Fruit fly (Drosophila melanogaster) whole organism, embryonic: ENCODE results near the gene CG5500.

ENCODE experiments used
- BtbVII ChIP-seq: fragments of 200-800 bp; sonication (Bioruptor generic); optimal IDR thresholded peaks from 3 replicates; lab custom pipeline; 2017; ENCODE audit warnings: missing biosample characterization, mild to moderate bottlenecking, missing genetic modification characterization
- CG10654 ChIP-seq: fragments of 200-800 bp; sonication (Bioruptor generic); optimal IDR thresholded peaks from 2 replicates; lab custom pipeline; 2016; ENCODE audit warnings: missing biosample characterization, missing genetic modification characterization
- CG11398 ChIP-seq: fragments of 200-800 bp; sonication (Bioruptor generic); optimal IDR thresholded peaks from 2 replicates; lab custom pipeline; 2016; ENCODE audit warnings: missing biosample characterization, missing genetic modification characterization
- CG12155 ChIP-seq: fragments of 200-800 bp; sonication (Bioruptor generic); optimal IDR thresholded peaks from 3 replicates; lab custom pipeline; 2016; ENCODE audit warnings: missing biosample characterization, missing genetic modification characterization
- CG12219 ChIP-seq: fragments of 200-800 bp; sonication (Bioruptor generic); optimal IDR thresholded peaks from 3 replicates; lab custom pipeline; 2018; ENCODE audit warnings: missing biosample characterization, mild to moderate bottlenecking, missing genetic modification characterization
- CG12659 ChIP-seq: fragments of 200-800 bp; sonication (Bioruptor generic); optimal IDR thresholded peaks from 3 replicates; lab custom pipeline; 2017; ENCODE audit warnings: mild to moderate bottlenecking, missing biosample characterization, missing genetic modification reagents, missing genetic modification characterization
- CG13424 ChIP-seq: fragments of 200-800 bp; sonication (Bioruptor generic); optimal IDR thresholded peaks from 2 replicates; lab custom pipeline; 2019; ENCODE audit warnings: missing biosample characterization, mild to moderate bottlenecking, missing genetic modification characterization, moderate library complexity
- CG14860 ChIP-seq: fragments of 200-800 bp; sonication (Bioruptor generic); IDR thresholded peaks from 3 replicates; pipeline ENCODE4 v1.3.6; 2022; ENCODE audit warnings: missing biosample characterization, missing genetic modification characterization; ENCODE audit not compliant: partially characterized antibody
- CG1602 ChIP-seq: fragments of 200-800 bp; sonication (Bioruptor generic); optimal IDR thresholded peaks from 3 replicates; lab custom pipeline; 2016; ENCODE audit warnings: missing biosample characterization, missing genetic modification characterization
- CG17802 ChIP-seq: fragments of 200-800 bp; sonication (Bioruptor generic); optimal IDR thresholded peaks from 2 replicates; lab custom pipeline; 2018; ENCODE audit warnings: missing biosample characterization, mild to moderate bottlenecking, missing genetic modification characterization, moderate library complexity
- CG17829 ChIP-seq: fragments of 200-800 bp; optimal IDR thresholded peaks from 2 replicates; lab custom pipeline; 2019; ENCODE audit warnings: missing biosample characterization, mild to moderate bottlenecking, missing genetic modification characterization, moderate library complexity
- CG18764 ChIP-seq: fragments of 200-800 bp; sonication (Bioruptor generic); optimal IDR thresholded peaks from 3 replicates; lab custom pipeline; 2016; ENCODE audit warnings: missing biosample characterization, missing genetic modification characterization
- CG2116 ChIP-seq: fragments of 200-800 bp; sonication (Bioruptor generic); optimal IDR thresholded peaks from 3 replicates; lab custom pipeline; 2018; ENCODE audit warnings: missing biosample characterization, mild to moderate bottlenecking, missing genetic modification characterization
- CG32532 ChIP-seq: fragments of 200-800 bp; sonication (Bioruptor generic); IDR thresholded peaks from 2 replicates; pipeline ENCODE4 v1.3.6; 2022; ENCODE audit warnings: missing biosample characterization, missing genetic modification characterization
- CG3281 ChIP-seq: fragments of 200-800 bp; sonication (Bioruptor generic); optimal IDR thresholded peaks from 3 replicates; lab custom pipeline; 2017; ENCODE audit warnings: missing biosample characterization, mild to moderate bottlenecking, missing genetic modification characterization
- CG33213 ChIP-seq: fragments of 200-800 bp; sonication (Bioruptor generic); optimal IDR thresholded peaks from 3 replicates; lab custom pipeline; 2016; ENCODE audit warnings: missing biosample characterization, missing genetic modification characterization
- CG3838 ChIP-seq: fragments of 200-800 bp; sonication (Bioruptor generic); optimal IDR thresholded peaks from 3 replicates; lab custom pipeline; 2016; ENCODE audit warnings: missing biosample characterization, missing genetic modification characterization
- CG43689 ChIP-seq: fragments of 200-800 bp; sonication (Bioruptor generic); IDR thresholded peaks from 2 replicates; pipeline ENCODE4 v1.3.6; 2022; ENCODE audit warnings: missing biosample characterization, missing genetic modification characterization
- CG4854 ChIP-seq: fragments of 200-800 bp; sonication (Bioruptor generic); optimal IDR thresholded peaks from 2 replicates; lab custom pipeline; 2016; ENCODE audit warnings: missing biosample characterization, missing genetic modification characterization, inconsistent platforms
- CG6272 ChIP-seq: fragments of 200-800 bp; sonication (Bioruptor generic); IDR thresholded peaks from 2 replicates; pipeline ENCODE4 v1.3.6; 2022; ENCODE audit warnings: missing biosample characterization, missing genetic modification characterization
- CG6683 ChIP-seq: fragments of 200-800 bp; sonication (Bioruptor generic); optimal IDR thresholded peaks from 2 replicates; lab custom pipeline; 2017; ENCODE audit warnings: missing biosample characterization, mild to moderate bottlenecking, missing genetic modification characterization, missing genetic modification reagents
- CG9609 ChIP-seq: fragments of 200-800 bp; sonication (Bioruptor generic); optimal IDR thresholded peaks from 3 replicates; lab custom pipeline; 2016; ENCODE audit warnings: missing biosample characterization, missing genetic modification characterization
- CkIIα-i1 ChIP-seq: fragments of 200-800 bp; sonication (Bioruptor generic); IDR thresholded peaks from 2 replicates; pipeline ENCODE4 v1.3.6; 2022; ENCODE audit warnings: missing biosample characterization, missing genetic modification characterization
- CrebB ChIP-seq: fragments of 200-800 bp; sonication (Bioruptor generic); optimal IDR thresholded peaks from 3 replicates; lab custom pipeline; 2018; ENCODE audit warnings: missing biosample characterization, mild to moderate bottlenecking, missing genetic modification characterization
- Dad ChIP-seq: fragments of 200-800 bp; sonication (Bioruptor generic); optimal IDR thresholded peaks from 3 replicates; lab custom pipeline; 2016; ENCODE audit warnings: missing biosample characterization, missing genetic modification characterization
- ERR ChIP-seq: fragments of 200-800 bp; sonication (Bioruptor generic); optimal IDR thresholded peaks from 2 replicates; lab custom pipeline; 2016; ENCODE audit warnings: missing biosample characterization, missing genetic modification characterization
- HLH4C ChIP-seq: fragments of 200-800 bp; sonication (Bioruptor generic); IDR thresholded peaks from 3 replicates; pipeline ENCODE4 v1.3.6; 2022; ENCODE audit warnings: missing biosample characterization, missing genetic modification characterization; ENCODE audit not compliant: partially characterized antibody
- Hsf ChIP-seq: fragments of 200-800 bp; sonication (Bioruptor generic); optimal IDR thresholded peaks from 3 replicates; lab custom pipeline; 2016; ENCODE audit warnings: missing biosample characterization, missing genetic modification characterization
- Myb ChIP-seq: fragments of 200-800 bp; sonication (Bioruptor generic); optimal IDR thresholded peaks from 2 replicates; lab custom pipeline; 2016; ENCODE audit warnings: missing biosample characterization, missing genetic modification characterization
- Usf ChIP-seq: fragments of 200-800 bp; sonication (Bioruptor generic); optimal IDR thresholded peaks from 2 replicates; lab custom pipeline; 2017; ENCODE audit warnings: missing genotype, missing biosample characterization, missing genetic modification characterization
- ac ChIP-seq: fragments of 200-800 bp; sonication (Bioruptor generic); optimal IDR thresholded peaks from 3 replicates; lab custom pipeline; 2017; ENCODE audit warnings: missing biosample characterization, mild to moderate bottlenecking, missing genetic modification characterization
- aop ChIP-seq: fragments of 200-800 bp; sonication (Bioruptor generic); IDR thresholded peaks from 2 replicates; pipeline ENCODE4 v1.3.6; 2022; ENCODE audit warnings: missing biosample characterization, missing genetic modification characterization
- ase ChIP-seq: fragments of 200-800 bp; sonication (Bioruptor generic); IDR thresholded peaks from 3 replicates; pipeline ENCODE4 v1.3.6; 2022; ENCODE audit warnings: missing biosample characterization, missing genetic modification characterization
- ato ChIP-seq: fragments of 200-800 bp; sonication (Bioruptor generic); IDR thresholded peaks from 2 replicates; pipeline ENCODE4 v1.3.6; 2022; ENCODE audit warnings: missing biosample characterization, missing genetic modification characterization; ENCODE audit not compliant: partially characterized antibody
- cas ChIP-seq: fragments of 200-800 bp; sonication (Bioruptor generic); IDR thresholded peaks from 2 replicates; pipeline ENCODE4 v1.3.6; 2022; ENCODE audit warnings: missing biosample characterization, missing genetic modification characterization
- fru ChIP-seq: fragments of >200 bp; optimal IDR thresholded peaks from 2 replicates; lab custom pipeline; 2017
- gsb-n ChIP-seq: fragments of 200-800 bp; sonication (Bioruptor generic); optimal IDR thresholded peaks from 3 replicates; lab custom pipeline; 2018; ENCODE audit warnings: missing biosample characterization, mild to moderate bottlenecking, missing genetic modification characterization
- hbn ChIP-seq: fragments of 200-800 bp; sonication (Bioruptor generic); IDR thresholded peaks from 2 replicates; pipeline ENCODE4 v1.3.6; 2022; ENCODE audit warnings: missing biosample characterization, missing genetic modification characterization; ENCODE audit not compliant: partially characterized antibody
- her ChIP-seq: fragments of 200-800 bp; sonication (Bioruptor generic); optimal IDR thresholded peaks from 2 replicates; lab custom pipeline; 2016; ENCODE audit warnings: missing biosample characterization, missing genetic modification characterization
- inv ChIP-seq: fragments of 200-800 bp; sonication (Bioruptor generic); IDR thresholded peaks from 2 replicates; pipeline ENCODE4 v1.3.6; 2022; ENCODE audit warnings: missing biosample characterization, missing genetic modification characterization; ENCODE audit not compliant: partially characterized antibody
- kah ChIP-seq: fragments of 200-800 bp; sonication (Bioruptor generic); optimal IDR thresholded peaks from 2 replicates; lab custom pipeline; 2018; ENCODE audit warnings: missing biosample characterization, mild to moderate bottlenecking, missing genetic modification characterization
- lilli ChIP-seq: fragments of 200-800 bp; sonication (Bioruptor generic); optimal IDR thresholded peaks from 3 replicates; lab custom pipeline; 2016; ENCODE audit warnings: missing biosample characterization, missing genetic modification characterization
- lola ChIP-seq, 3 experiments: fragments of >200 bp in 2 of 3; fragments of 200-800 bp in 1 of 3; sonication (Bioruptor generic) in 1 of 3; optimal IDR thresholded peaks; 2 replicates each; lab custom pipeline; 2017 to 2019; ENCODE audit warnings: missing biosample characterization in 3 of 3, missing genetic modification characterization in 3 of 3, mild to moderate bottlenecking in 1 of 3, moderate library complexity in 1 of 3
- mld ChIP-seq: fragments of 200-800 bp; sonication (Bioruptor generic); IDR thresholded peaks from 3 replicates; pipeline ENCODE4 v1.3.6; 2022; ENCODE audit warnings: missing biosample characterization, missing genetic modification characterization; ENCODE audit not compliant: partially characterized antibody
- pros ChIP-seq: fragments of 200-800 bp; sonication (Bioruptor generic); optimal IDR thresholded peaks from 3 replicates; lab custom pipeline; 2019; ENCODE audit warnings: missing biosample characterization, mild to moderate bottlenecking, missing genetic modification characterization, moderate library complexity
- repo ChIP-seq: fragments of 200-800 bp; sonication (Bioruptor generic); optimal IDR thresholded peaks from 2 replicates; lab custom pipeline; 2016; ENCODE audit warnings: missing biosample characterization, missing genetic modification characterization
- row ChIP-seq: fragments of 200-800 bp; sonication (Bioruptor generic); IDR thresholded peaks from 3 replicates; pipeline ENCODE4 v1.3.6; 2022; ENCODE audit warnings: missing biosample characterization, missing genetic modification characterization
- schlank ChIP-seq: fragments of 200-800 bp; sonication (Bioruptor generic); optimal IDR thresholded peaks from 2 replicates; lab custom pipeline; 2018; ENCODE audit warnings: missing biosample characterization, mild to moderate bottlenecking, missing genetic modification characterization
- sna ChIP-seq: fragments of 200-800 bp; sonication (Bioruptor generic); IDR thresholded peaks from 2 replicates; pipeline ENCODE4 v1.3.6; 2022; ENCODE audit warnings: missing biosample characterization, missing genetic modification characterization; ENCODE audit not compliant: partially characterized antibody
- tup ChIP-seq: fragments of 200-800 bp; sonication (Bioruptor generic); optimal IDR thresholded peaks from 2 replicates; lab custom pipeline; 2016; ENCODE audit warnings: missing biosample characterization, mild to moderate bottlenecking, missing genetic modification characterization, moderate library complexity
- wek ChIP-seq: fragments of 200-800 bp; sonication (Bioruptor generic); optimal IDR thresholded peaks from 3 replicates; lab custom pipeline; 2018; ENCODE audit warnings: missing biosample characterization, mild to moderate bottlenecking, missing genetic modification characterization, moderate library complexity

The CG5500 gene

DNA sequence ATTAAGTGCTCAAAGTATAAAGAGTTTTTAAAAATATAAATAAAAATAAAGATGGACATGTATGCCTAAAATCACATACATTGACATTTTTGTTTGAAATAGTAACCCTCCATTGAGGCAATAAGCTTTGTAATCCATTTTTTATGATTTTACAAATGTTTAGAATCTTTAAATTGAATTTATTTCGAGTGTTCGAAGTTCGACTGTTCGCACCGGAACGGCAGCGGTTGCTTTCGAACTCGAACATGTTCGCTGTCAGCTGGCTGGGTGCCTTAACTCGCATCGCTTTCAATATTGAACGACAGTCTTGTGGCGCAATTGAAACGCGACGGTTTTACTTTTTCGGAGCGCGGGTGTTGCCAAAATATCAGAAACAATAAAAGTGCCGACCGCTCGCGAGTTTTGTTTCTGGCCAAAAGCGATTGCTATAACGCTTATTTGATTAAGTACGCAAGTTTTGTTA lies 39.1 kb downstream of the CG5500 start, which contains the start of gene CG46339 (continued):
- TF ChIP-seq CkIIα-i1 (GFP tag; lab: Robert Waterston, UW) (no peak), CG32532 (GFP tag; lab: Robert Waterston, UW) (peak; percentile 90), CG6272 (GFP tag; lab: Robert Waterston, UW) (no peak), CG18764 (GFP tag; lab: Kevin White, UChicago) (peak; percentile 31), ato (GFP tag; lab: Robert Waterston, UW) (peak; percentile 35; the same call in 1 of the 2 replicates), ac (GFP tag; lab: Kevin White, UChicago) (no peak), CG10654 (peak; percentile 14), Usf (GFP tag; lab: Kevin White, UChicago) (no peak), ERR (no peak), CG2116 (GFP tag; lab: Kevin White, UChicago) (no peak), CG33213 (GFP tag; lab: Kevin White, UChicago) (peak; percentile 11), mld (no peak), CG12659 (GFP tag; lab: Kevin White, UChicago) (peak; percentile 61), HLH4C (GFP tag; lab: Robert Waterston, UW) (peak; percentile 36; the same call in 1 of the 3 replicates), CG43689 (no peak), schlank (tag; lab: Kevin White, UChicago) (peak; percentile 55), CG6683 (GFP tag; lab: Kevin White, UChicago) (peak; percentile 78), lilli (GFP tag; lab: Kevin White, UChicago) (peak; percentile 47), CG17829 (tag; lab: Kevin White, UChicago) (peak; percentile 29), CG12219 (GFP tag; lab: Kevin White, UChicago) (peak; percentile 67), CG12155 (no peak), aop (GFP tag; lab: Robert Waterston, UW) (no peak), tup (GFP tag; lab: Kevin White, UChicago) (no peak), fru (lab: Kevin White, UChicago) (no peak), hbn (no peak), lola (GFP tag; optimal IDR thresholded peaks at IDR 0.05; lab: Kevin White, UChicago) (no peak), her (GFP tag; lab: Kevin White, UChicago) (peak; percentile 76), Myb (peak; percentile 21), CG17802 (tag; lab: Kevin White, UChicago) (no peak), CG4854 (GFP tag; lab: Kevin White, UChicago) (peak; percentile 24), CG3281 (GFP tag; lab: Kevin White, UChicago) (peak; percentile 83), CrebB (tag; lab: Kevin White, UChicago) (peak; percentile 85), row (GFP tag; lab: Robert Waterston, UW) (peak; percentile 67), CG14860 (GFP tag; lab: Robert Waterston, UW) (no peak), Hsf (GFP tag; lab: Kevin White, UChicago) (no peak), CG13424 (tag; lab: Kevin White, UChicago) (no peak), Dad (GFP tag; lab: Kevin White, UChicago) (peak; percentile 55), CG3838 (GFP tag; lab: Kevin White, UChicago) (no peak), CG9609 (GFP tag; lab: Kevin White, UChicago) (no peak), inv (GFP tag; lab: Robert Waterston, UW) (no peak), sna (GFP tag; lab: Robert Waterston, UW) (no peak), CG11398 (GFP tag; lab: Kevin White, UChicago) (peak; percentile 18), ase (GFP tag; lab: Robert Waterston, UW) (no peak), gsb-n (tag; lab: Kevin White, UChicago) (peak; percentile 7), wek (GFP tag; lab: Kevin White, UChicago) (peak; percentile 38), BtbVII (GFP tag; lab: Kevin White, UChicago) (peak; percentile 80), CG1602 (GFP tag; lab: Kevin White, UChicago) (no peak), repo (no peak), pros (GFP tag; lab: Kevin White, UChicago) (no peak), cas (GFP tag; lab: Robert Waterston, UW) (0 out of 2 replicates have a peak, but pooled peaks have one; percentile 36), kah (GFP tag; lab: Kevin White, UChicago) (peak; percentile 9)
